Worm (Caenorhabditis elegans) whole organism, L2 larva: ENCODE results near the gene cosa-1.

Source experiments
- R02D3.7 ChIP-seq: fragments of 150-350 bp; optimal IDR thresholded peaks from 2 replicates; lab custom pipeline; 2014; ENCODE audit warnings: missing biosample characterization, missing genetic modification characterization
- blmp-1 ChIP-seq: sonication (generic microtip); optimal IDR thresholded peaks from 2 replicates; lab custom pipeline; 2017; ENCODE audit warnings: missing genetic modification characterization, mild to moderate bottlenecking, missing compliant biosample characterization, antibody characterized with exemption, moderate library complexity; ENCODE audit not compliant: insufficient read depth
- ceh-82 ChIP-seq: fragments of 150-350 bp; optimal IDR thresholded peaks from 2 replicates; lab custom pipeline; 2014; ENCODE audit warnings: missing biosample characterization, missing genetic modification characterization
- fos-1 ChIP-seq: fragments of 150-350 bp; optimal IDR thresholded peaks from 2 replicates; lab custom pipeline; 2014; ENCODE audit warnings: missing biosample characterization, missing genetic modification characterization
- nhr-11 ChIP-seq: fragments of 150-350 bp; optimal IDR thresholded peaks from 2 replicates; lab custom pipeline; 2014; ENCODE audit warnings: missing biosample characterization, missing genetic modification characterization
- nhr-21 ChIP-seq: fragments of 150-350 bp; optimal IDR thresholded peaks from 2 replicates; lab custom pipeline; 2014; ENCODE audit warnings: missing biosample characterization, missing genetic modification characterization
- unc-62 ChIP-seq: fragments of 150-350 bp; optimal IDR thresholded peaks from 2 replicates; lab custom pipeline; 2014; ENCODE audit warnings: missing biosample characterization, missing genetic modification reagents, missing genetic modification characterization

DNA sequence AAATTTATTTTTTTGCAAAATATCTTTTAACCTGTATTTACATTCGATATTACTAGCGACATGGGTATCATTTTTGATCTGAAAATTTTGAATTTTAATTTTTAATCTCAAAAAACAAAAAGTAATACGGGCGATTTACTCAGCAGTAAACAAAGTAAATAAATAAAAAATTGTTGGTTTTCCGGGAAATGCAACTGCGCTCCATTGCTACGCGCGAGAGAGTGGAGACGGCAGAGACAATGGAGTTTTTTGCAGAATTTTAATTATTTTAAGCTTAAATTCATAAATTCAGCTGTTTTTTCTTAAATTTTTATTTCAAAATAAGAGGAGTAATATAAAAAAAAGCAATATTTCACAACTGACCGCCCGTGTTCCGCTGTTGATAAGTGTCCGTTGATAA is 27.2 kb upstream of the cosa-1 start, which contains the start of gene slc-30A9:
- no peak for TF ChIP-seq nhr-21
- TF ChIP-seq nhr-11 (tag; lab: Kevin White, UChicago), result no peak
- TF ChIP-seq unc-62 (GFP tag; lab: Kevin White, UChicago), result no peak
- TF ChIP-seq blmp-1 (tag; lab: Kevin White, UChicago), result no peak
- no peak for TF ChIP-seq R02D3.7
- no peak for TF ChIP-seq fos-1 (tag; lab: Kevin White, UChicago)
- TF ChIP-seq ceh-82 (tag; lab: Kevin White, UChicago), result no peak
